Worm (Caenorhabditis elegans) whole organism, L3 larva: Measurements from ENCODE around the gene F59A7.14.

Source experiments
- R02D3.7 ChIP-seq: fragments of 150-350 bp; optimal IDR thresholded peaks from 2 replicates; lab custom pipeline; 2014; ENCODE audit warnings: missing biosample characterization, missing genetic modification characterization
- ama-1 ChIP-seq: fragments of 150-350 bp; optimal IDR thresholded peaks from 2 replicates; lab custom pipeline; 2018
- ceh-9 ChIP-seq: sonication (generic microtip); optimal IDR thresholded peaks from 2 replicates; lab custom pipeline; 2018; ENCODE audit warnings: missing biosample characterization, missing genetic modification characterization
- daf-12 ChIP-seq: fragments of 150-350 bp; optimal IDR thresholded peaks from 2 replicates; lab custom pipeline; 2014; ENCODE audit warnings: missing biosample characterization, missing genetic modification reagents, missing genetic modification characterization
- fos-1 ChIP-seq: fragments of 150-350 bp; optimal IDR thresholded peaks from 2 replicates; lab custom pipeline; 2014; ENCODE audit warnings: missing biosample characterization, missing genetic modification characterization
- lin-39 ChIP-seq: fragments of 150-350 bp; optimal IDR thresholded peaks from 2 replicates; lab custom pipeline; 2018; ENCODE audit warnings: missing biosample characterization, missing genetic modification reagents, missing genetic modification characterization
- nhr-11 ChIP-seq: fragments of 150-350 bp; optimal IDR thresholded peaks from 2 replicates; lab custom pipeline; 2014; ENCODE audit warnings: missing biosample characterization, missing genetic modification characterization
- nhr-28 ChIP-seq: fragments of 150-350 bp; optimal IDR thresholded peaks from 2 replicates; lab custom pipeline; 2014; ENCODE audit warnings: missing biosample characterization, missing genetic modification characterization
- nhr-76 ChIP-seq: fragments of 150-350 bp; sonication (generic microtip); optimal IDR thresholded peaks from 5 replicates; lab custom pipeline; 2014; ENCODE audit warnings: missing biosample characterization, missing genetic modification characterization
- ztf-11 ChIP-seq: fragments of 150-350 bp; optimal IDR thresholded peaks from 2 replicates; lab custom pipeline; 2014; ENCODE audit warnings: missing biosample characterization, missing genetic modification characterization
- ztf-4 ChIP-seq: fragments of 150-350 bp; optimal IDR thresholded peaks from 2 replicates; lab custom pipeline; 2014; ENCODE audit warnings: missing biosample characterization, missing genetic modification characterization

DNA sequence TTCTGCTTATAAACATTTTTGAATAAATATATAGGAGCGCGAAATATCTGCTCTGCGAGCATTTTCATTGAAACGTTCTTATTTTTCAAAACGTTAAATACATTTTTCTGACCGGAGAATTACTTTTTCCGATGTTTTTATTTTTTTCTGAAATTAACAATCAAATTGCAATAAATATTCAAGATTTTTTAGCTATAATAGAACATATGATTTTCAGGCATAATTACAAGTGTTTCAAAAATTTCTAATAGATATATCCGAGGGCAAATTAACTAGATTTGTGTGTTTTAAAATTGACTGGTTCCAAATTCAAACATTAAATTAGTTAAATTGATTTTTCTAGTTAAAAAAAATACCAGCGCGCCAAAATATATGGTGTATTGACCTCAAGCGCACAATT lies 39.8 kb upstream of the F59A7.14 start, which contains the start of gene T08B1.4:
- no peak for TF ChIP-seq nhr-11 (tag; lab: Kevin White, UChicago)
- TF ChIP-seq ztf-4 (tag; lab: Kevin White, UChicago), result no peak
- TF ChIP-seq ztf-11, result no peak
- no peak for TF ChIP-seq daf-12 (tag; lab: Kevin White, UChicago)
- TF ChIP-seq fos-1 (tag; lab: Kevin White, UChicago), result no peak
- no peak for TF ChIP-seq nhr-28 (tag; lab: Kevin White, UChicago)
- TF ChIP-seq nhr-76 (tag; lab: Kevin White, UChicago), result no peak
- TF ChIP-seq ama-1 (lab: Kevin White, UChicago), result no peak
- TF ChIP-seq ceh-9 (tag; lab: Kevin White, UChicago), result no peak
- no peak for TF ChIP-seq lin-39 (tag; lab: Kevin White, UChicago)
- no peak for TF ChIP-seq R02D3.7 (tag; lab: Kevin White, UChicago)
